Worm (Caenorhabditis elegans) whole organism, young adult: ENCODE measurements around the gene Y39B6A.43.
A peak's percentile ranks its signal among the peaks of the same experiment; 100 is the strongest.

Experiments
- B0035.1 ChIP-seq: sonication (generic microtip); optimal IDR thresholded peaks from 2 replicates; lab custom pipeline; 2016; ENCODE audit warnings: missing genetic modification characterization, mild to moderate bottlenecking, missing compliant biosample characterization, missing genotype, missing genetic modification reagents
- C06A6.2 ChIP-seq: fragments of 200-800 bp; sonication (Bioruptor generic); conservative IDR thresholded peaks from 2 replicates; pipeline ENCODE4 v1.3.6; 2022; ENCODE audit warnings: missing genetic modification characterization, missing compliant biosample characterization
- C17E4.6 ChIP-seq: fragments of 200-800 bp; sonication (Bioruptor generic); IDR thresholded peaks from 2 replicates; pipeline ENCODE4 v1.3.6; 2022; ENCODE audit warnings: missing genetic modification reagents, missing genetic modification characterization, missing compliant biosample characterization
- F37B4.10 ChIP-seq: fragments of 200-800 bp; sonication (Bioruptor generic); IDR thresholded peaks from 2 replicates; pipeline ENCODE4 v1.3.6; 2022; ENCODE audit warnings: missing genetic modification characterization, missing compliant biosample characterization
- F52B5.7 ChIP-seq: sonication (generic microtip); optimal IDR thresholded peaks from 2 replicates; lab custom pipeline; 2016; ENCODE audit warnings: mild to moderate bottlenecking, missing genetic modification characterization, missing compliant biosample characterization
- F55B11.4 ChIP-seq: sonication (generic microtip); optimal IDR thresholded peaks from 2 replicates; lab custom pipeline; 2016; ENCODE audit warnings: missing compliant biosample characterization, missing genetic modification characterization, borderline replicate concordance; ENCODE audit not compliant: insufficient read depth
- F57C9.4 ChIP-seq: sonication (generic microtip); optimal IDR thresholded peaks from 2 replicates; lab custom pipeline; 2017; ENCODE audit warnings: mild to moderate bottlenecking, missing genetic modification characterization, missing compliant biosample characterization
- ZK185.1 ChIP-seq: sonication (generic microtip); optimal IDR thresholded peaks from 2 replicates; lab custom pipeline; 2016; ENCODE audit warnings: mild to moderate bottlenecking, missing genetic modification characterization, missing compliant biosample characterization; ENCODE audit not compliant: poor library complexity, severe bottlenecking
- aptf-2 ChIP-seq: fragments of 200-800 bp; sonication (Bioruptor generic); conservative IDR thresholded peaks from 2 replicates; pipeline ENCODE4 v1.3.6; 2022; ENCODE audit warnings: missing genetic modification reagents, missing genetic modification characterization, missing compliant biosample characterization
- atf-7 ChIP-seq: sonication (generic microtip); optimal IDR thresholded peaks from 2 replicates; lab custom pipeline; 2017; ENCODE audit warnings: mild to moderate bottlenecking, missing genetic modification characterization, missing compliant biosample characterization
- attf-3 ChIP-seq: fragments of 200-800 bp; sonication (Bioruptor generic); conservative IDR thresholded peaks from 2 replicates; pipeline ENCODE4 v1.3.6; 2022; ENCODE audit warnings: missing genetic modification reagents, missing genetic modification characterization, missing compliant biosample characterization
- bed-2 ChIP-seq: fragments of 200-800 bp; sonication (Bioruptor generic); IDR thresholded peaks from 2 replicates; pipeline ENCODE4 v1.3.6; 2022; ENCODE audit warnings: missing genetic modification reagents, missing genetic modification characterization, missing compliant biosample characterization
- ccch-3 ChIP-seq: fragments of 200-800 bp; sonication (Bioruptor generic); optimal IDR thresholded peaks from 2 replicates; lab custom pipeline; 2018; ENCODE audit warnings: mild to moderate bottlenecking, missing genetic modification characterization, missing compliant biosample characterization
- cebp-1 ChIP-seq, 2 experiments: fragments of 200-800 bp in 1 of 2; sonication (Bioruptor generic) in 1 of 2; sonication (generic microtip) in 1 of 2; IDR thresholded peaks in 1 of 2; optimal IDR thresholded peaks in 1 of 2; 2 replicates each; pipeline versions ENCODE4 v1.3.6 to Lab custom; 2017 to 2022; ENCODE audit warnings: missing compliant biosample characterization in 2 of 2, missing genetic modification characterization in 2 of 2, mild to moderate bottlenecking in 1 of 2, missing genetic modification reagents in 1 of 2, moderate library complexity in 1 of 2
- cebp-2 ChIP-seq: fragments of 200-800 bp; sonication (Bioruptor generic); IDR thresholded peaks from 2 replicates; pipeline ENCODE4 v1.3.6; 2022; ENCODE audit warnings: missing genetic modification characterization, missing compliant biosample characterization
- ceh-100 ChIP-seq: fragments of 200-800 bp; sonication (Bioruptor generic); IDR thresholded peaks from 2 replicates; pipeline ENCODE4 v1.3.6; 2022; ENCODE audit warnings: missing genetic modification reagents, missing genetic modification characterization, missing compliant biosample characterization
- ceh-58 ChIP-seq: fragments of 200-800 bp; sonication (Bioruptor generic); IDR thresholded peaks from 2 replicates; pipeline ENCODE4 v1.3.6; 2022; ENCODE audit warnings: missing genetic modification characterization, missing compliant biosample characterization
- ceh-79 ChIP-seq: sonication (generic microtip); optimal IDR thresholded peaks from 2 replicates; lab custom pipeline; 2017; ENCODE audit warnings: mild to moderate bottlenecking, missing genetic modification characterization, missing compliant biosample characterization
- ceh-91 ChIP-seq: fragments of 200-800 bp; sonication (Bioruptor generic); IDR thresholded peaks from 2 replicates; pipeline ENCODE4 v1.3.6; 2022; ENCODE audit warnings: missing genetic modification reagents, missing genetic modification characterization, missing compliant biosample characterization
- efl-1 ChIP-seq: fragments of 150-350 bp; optimal IDR thresholded peaks from 2 replicates; lab custom pipeline; 2014; ENCODE audit warnings: missing biosample characterization, missing genetic modification reagents, missing genetic modification characterization
- egl-44 ChIP-seq: fragments of 200-800 bp; sonication (Bioruptor generic); IDR thresholded peaks from 2 replicates; pipeline ENCODE4 v1.3.6; 2022; ENCODE audit warnings: missing genetic modification reagents, missing genetic modification characterization, missing compliant biosample characterization
- fkh-3 ChIP-seq: sonication (generic microtip); optimal IDR thresholded peaks from 2 replicates; lab custom pipeline; 2016; ENCODE audit warnings: mild to moderate bottlenecking, missing genetic modification characterization, missing compliant biosample characterization
- gei-17 ChIP-seq: fragments of 200-800 bp; sonication (Bioruptor generic); optimal IDR thresholded peaks from 2 replicates; lab custom pipeline; 2018; ENCODE audit warnings: mild to moderate bottlenecking, missing genetic modification characterization, missing compliant biosample characterization
- hlh-12 ChIP-seq: sonication (generic microtip); optimal IDR thresholded peaks from 2 replicates; lab custom pipeline; 2016; ENCODE audit warnings: missing genetic modification characterization, missing compliant biosample characterization
- hmg-20 ChIP-seq: fragments of 200-800 bp; sonication (Bioruptor generic); IDR thresholded peaks from 2 replicates; pipeline ENCODE4 v1.3.6; 2022; ENCODE audit warnings: missing genetic modification reagents, missing genetic modification characterization, missing compliant biosample characterization
- hrde-1 ChIP-seq: sonication (generic microtip); optimal IDR thresholded peaks from 2 replicates; lab custom pipeline; 2016; ENCODE audit warnings: missing genetic modification characterization, mild to moderate bottlenecking, missing compliant biosample characterization, moderate library complexity, missing genotype, missing genetic modification reagents, borderline replicate concordance
- lin-35 ChIP-seq, 3 experiments: fragments of 150-350 bp in 2 of 3; sonication (generic microtip) in 1 of 3; optimal IDR thresholded peaks; 2 replicates each; lab custom pipeline; 2014 to 2018; ENCODE audit warnings: missing biosample characterization in 3 of 3, missing genetic modification characterization in 3 of 3, missing genetic modification reagents in 3 of 3
- lin-40 ChIP-seq: sonication (generic microtip); optimal IDR thresholded peaks from 2 replicates; lab custom pipeline; 2016; ENCODE audit warnings: missing genetic modification characterization, mild to moderate bottlenecking, missing compliant biosample characterization, missing genotype, missing genetic modification reagents
- lir-1 ChIP-seq: fragments of 200-800 bp; sonication (Bioruptor generic); conservative IDR thresholded peaks from 2 replicates; pipeline ENCODE4 v1.3.6; 2022; ENCODE audit warnings: missing genetic modification reagents, missing genetic modification characterization, missing compliant biosample characterization
- lsl-1 ChIP-seq: fragments of 200-800 bp; sonication (Bioruptor generic); optimal IDR thresholded peaks from 2 replicates; lab custom pipeline; 2018; ENCODE audit warnings: mild to moderate bottlenecking, missing genetic modification characterization, moderate library complexity, missing compliant biosample characterization
- mel-28 ChIP-seq: sonication (generic microtip); optimal IDR thresholded peaks from 2 replicates; lab custom pipeline; 2016; ENCODE audit warnings: borderline replicate concordance, mild to moderate bottlenecking, missing genetic modification characterization, missing compliant biosample characterization
- mxl-1 ChIP-seq: sonication (generic microtip); optimal IDR thresholded peaks from 2 replicates; lab custom pipeline; 2016; ENCODE audit warnings: missing genetic modification characterization, missing compliant biosample characterization
- nfyb-1 ChIP-seq: fragments of 200-800 bp; sonication (Bioruptor generic); IDR thresholded peaks from 2 replicates; pipeline ENCODE4 v1.3.6; 2022; ENCODE audit warnings: missing genetic modification reagents, missing genetic modification characterization, missing compliant biosample characterization
- nhr-90 ChIP-seq: sonication (generic microtip); optimal IDR thresholded peaks from 2 replicates; lab custom pipeline; 2016; ENCODE audit warnings: missing genotype, mild to moderate bottlenecking, missing genetic modification characterization, missing compliant biosample characterization
- pha-4 ChIP-seq: fragments of 150-350 bp; sonication (generic microtip); optimal IDR thresholded peaks from 2 replicates; lab custom pipeline; 2014; ENCODE audit warnings: missing biosample characterization, missing genetic modification reagents, missing genetic modification characterization
- repo-1 ChIP-seq: sonication (generic microtip); optimal IDR thresholded peaks from 2 replicates; lab custom pipeline; 2017; ENCODE audit warnings: mild to moderate bottlenecking, missing genetic modification characterization, missing compliant biosample characterization
- rpc-1 ChIP-seq, 2 experiments: fragments of 150-350 bp in 1 of 2; sonication (generic microtip) in 1 of 2; optimal IDR thresholded peaks; 2 replicates each; lab custom pipeline; 2014 to 2018; ENCODE audit warnings: missing biosample characterization in 1 of 2, missing genetic modification characterization in 1 of 2, missing genetic modification reagents in 1 of 2, missing genotype in 1 of 2
- sdz-38 ChIP-seq: sonication (generic microtip); optimal IDR thresholded peaks from 2 replicates; lab custom pipeline; 2016; ENCODE audit warnings: missing genotype, missing genetic modification characterization, missing compliant biosample characterization
- sptf-2 ChIP-seq: fragments of 200-800 bp; sonication (Bioruptor generic); optimal IDR thresholded peaks from 2 replicates; lab custom pipeline; 2018; ENCODE audit warnings: mild to moderate bottlenecking, missing genetic modification characterization, missing compliant biosample characterization
- tlf-1 ChIP-seq: fragments of 200-800 bp; sonication (Bioruptor generic); optimal IDR thresholded peaks from 2 replicates; lab custom pipeline; 2018; ENCODE audit warnings: mild to moderate bottlenecking, missing genetic modification characterization, missing compliant biosample characterization
- zfh-2 ChIP-seq: fragments of 200-800 bp; sonication (Bioruptor generic); conservative IDR thresholded peaks from 2 replicates; pipeline ENCODE4 v1.3.6; 2022; ENCODE audit warnings: missing genetic modification reagents, missing genetic modification characterization, missing compliant biosample characterization
- zim-3 ChIP-seq: sonication (generic microtip); optimal IDR thresholded peaks from 2 replicates; lab custom pipeline; 2017; ENCODE audit warnings: mild to moderate bottlenecking, missing genetic modification characterization, moderate library complexity, missing compliant biosample characterization
- ztf-18 ChIP-seq: sonication (generic microtip); optimal IDR thresholded peaks from 2 replicates; lab custom pipeline; 2016; ENCODE audit warnings: missing genotype, mild to moderate bottlenecking, missing genetic modification characterization, missing compliant biosample characterization
- ztf-22 ChIP-seq: fragments of 200-800 bp; sonication (Bioruptor generic); optimal IDR thresholded peaks from 2 replicates; lab custom pipeline; 2018; ENCODE audit warnings: mild to moderate bottlenecking, missing genetic modification characterization, moderate library complexity, missing compliant biosample characterization
- ztf-28 ChIP-seq: fragments of 200-800 bp; sonication (Bioruptor generic); IDR thresholded peaks from 2 replicates; pipeline ENCODE4 v1.3.6; 2022; ENCODE audit warnings: missing genetic modification reagents, missing genetic modification characterization, missing compliant biosample characterization
- ztf-3 ChIP-seq: fragments of 200-800 bp; sonication (Bioruptor generic); optimal IDR thresholded peaks from 2 replicates; lab custom pipeline; 2018; ENCODE audit warnings: mild to moderate bottlenecking, missing genetic modification characterization, missing compliant biosample characterization
- ztf-6 ChIP-seq: fragments of 200-800 bp; sonication (Bioruptor generic); IDR thresholded peaks from 2 replicates; pipeline ENCODE4 v1.3.6; 2022; ENCODE audit warnings: missing genetic modification reagents, missing genetic modification characterization, missing compliant biosample characterization

Gene Y39B6A.43

DNA sequence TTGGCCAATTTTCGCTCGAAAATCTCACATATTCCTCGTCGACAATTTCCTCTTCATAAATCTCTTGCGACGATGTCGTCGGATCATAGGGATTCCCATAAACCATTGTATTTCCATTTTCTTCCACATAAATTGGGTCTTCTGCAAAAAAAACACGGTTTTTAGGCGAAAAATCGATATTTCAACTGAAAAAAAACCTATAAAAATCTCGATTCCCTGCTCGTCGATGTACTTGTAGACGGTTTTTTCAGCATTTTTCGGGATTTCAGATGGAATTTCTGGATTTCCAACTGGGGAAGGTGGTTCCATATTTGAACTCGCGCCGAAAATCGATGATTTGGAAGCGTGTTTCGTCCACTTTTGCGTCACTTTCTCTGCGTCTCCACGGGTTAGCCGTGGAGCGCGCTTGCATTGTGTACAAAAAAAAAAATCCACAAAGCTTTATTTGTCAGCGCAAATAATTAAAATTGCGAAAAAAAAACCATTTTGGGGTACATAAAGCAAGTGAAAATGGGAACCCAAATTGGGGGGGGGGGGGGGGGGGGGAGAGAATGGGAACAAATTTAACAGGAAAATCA lies at the start of gene Y39B6A.43:
Y39B6A.43 (minus strand) TSS at position 351 of the 578 bp plus-strand sequence.
- TF ChIP-seq mel-28: peak; percentile 75
- TF ChIP-seq F37B4.10: peak; percentile 96
- peak; percentile 96 for TF ChIP-seq ztf-28 (GFP tag; lab: Robert Waterston, UW)
- no peak for TF ChIP-seq rpc-1 (optimal IDR thresholded peaks at IDR 0.05; lab: Kevin White, UChicago)
- TF ChIP-seq rpc-1 (tag; optimal IDR thresholded peaks at IDR 0.05; lab: Kevin White, UChicago): peak; percentile 4
- peak; percentile 64 for TF ChIP-seq B0035.1
- TF ChIP-seq aptf-2 (GFP tag; lab: Robert Waterston, UW): peak; percentile 58; the same call in 1 of the 2 replicates
- peak; percentile 90 for TF ChIP-seq hmg-20 (GFP tag; lab: Robert Waterston, UW)
- no peak for TF ChIP-seq sptf-2 (GFP tag; lab: Kevin White, UChicago)
- TF ChIP-seq ceh-100: peak; percentile 87
- peak; percentile 88 for TF ChIP-seq zfh-2 (GFP tag; lab: Robert Waterston, UW)
- peak; percentile 83 for TF ChIP-seq cebp-1 (GFP tag; IDR thresholded peaks at IDR 0.05; lab: Robert Waterston, UW)
- TF ChIP-seq cebp-1 (tag; optimal IDR thresholded peaks at IDR 0.05; lab: Kevin White, UChicago): peak; percentile 94
- peak; percentile 87 for TF ChIP-seq attf-3 (GFP tag; lab: Robert Waterston, UW)
- TF ChIP-seq repo-1 (tag; lab: Kevin White, UChicago): peak; percentile 94
- TF ChIP-seq zim-3: peak; percentile 94
- peak; percentile 97 for TF ChIP-seq F52B5.7
- TF ChIP-seq ZK185.1 (tag; lab: Kevin White, UChicago): peak; percentile 96
- peak; percentile 95 for TF ChIP-seq atf-7 (tag; lab: Kevin White, UChicago)
- TF ChIP-seq nhr-90: peak; percentile 59
- peak; percentile 87 for TF ChIP-seq ztf-3 (GFP tag; lab: Kevin White, UChicago)
- peak; percentile 94 for TF ChIP-seq ceh-91
- peak; percentile 5 for TF ChIP-seq ceh-79 (tag; lab: Kevin White, UChicago)
- TF ChIP-seq F55B11.4 (tag; lab: Kevin White, UChicago): no peak
- TF ChIP-seq C06A6.2 (GFP tag; lab: Robert Waterston, UW): peak; percentile 92
- TF ChIP-seq cebp-2 (GFP tag; lab: Robert Waterston, UW): peak; percentile 90; the same call in 1 of the 2 replicates
- TF ChIP-seq ccch-3 (GFP tag; lab: Kevin White, UChicago): no peak
- no peak for TF ChIP-seq mxl-1
- peak; percentile 88 for TF ChIP-seq F57C9.4 (tag; lab: Kevin White, UChicago)
- TF ChIP-seq sdz-38 (tag; lab: Kevin White, UChicago): no peak
- no peak for TF ChIP-seq fkh-3 (tag; lab: Kevin White, UChicago)
- TF ChIP-seq lin-35 (GFP tag; optimal IDR thresholded peaks at IDR 0.05; lab: Kevin White, UChicago): peak; percentile 80 to 99 (median 96)
- TF ChIP-seq pha-4 (tag; lab: Kevin White, UChicago): peak; percentile 100
- peak; percentile 97 for TF ChIP-seq lir-1 (GFP tag; lab: Robert Waterston, UW)
- TF ChIP-seq ztf-6: peak; percentile 80; the same call in 1 of the 2 replicates
- peak; percentile 94 for TF ChIP-seq C17E4.6 (GFP tag; lab: Robert Waterston, UW)
- TF ChIP-seq tlf-1 (GFP tag; lab: Kevin White, UChicago): peak; percentile 98
- peak; percentile 84 for TF ChIP-seq ztf-22 (GFP tag; lab: Kevin White, UChicago)
- TF ChIP-seq lsl-1 (GFP tag; lab: Kevin White, UChicago): peak; percentile 90
- TF ChIP-seq nfyb-1 (GFP tag; lab: Robert Waterston, UW): peak; percentile 97
- peak; percentile 84 for TF ChIP-seq hrde-1 (tag; lab: Kevin White, UChicago)
- TF ChIP-seq bed-2: peak; percentile 77
- 0 out of 2 replicates have a peak, but pooled peaks have one; percentile 37 for TF ChIP-seq ceh-58 (GFP tag; lab: Robert Waterston, UW)
- TF ChIP-seq egl-44 (GFP tag; lab: Robert Waterston, UW): peak; percentile 72; the same call in 1 of the 2 replicates
- peak; percentile 90 for TF ChIP-seq ztf-18 (tag; lab: Kevin White, UChicago)
- TF ChIP-seq gei-17 (GFP tag; lab: Kevin White, UChicago): peak; percentile 81
- peak; percentile 94 for TF ChIP-seq efl-1
- peak; percentile 96 for TF ChIP-seq lin-40
- no peak for TF ChIP-seq hlh-12
